Worm (Caenorhabditis elegans): ENCODE data around the gene F56A8.4.

The F56A8.4 gene

ce11 chrIII:13262987-13263386 is at the start of gene F56A8.4:
TSS of gene F56A8.4 (plus strand) at chrIII:13263287.
- TF ChIP-seq Y48G9A.11 (GFP tag; IDR thresholded peaks at IDR 0.05), result no peak
- TF ChIP-seq mdt-29 (GFP tag; IDR thresholded peaks at IDR 0.05), result no peak
- no peak for TF ChIP-seq ceh-44 (GFP tag; IDR thresholded peaks at IDR 0.05)
- TF ChIP-seq ces-1 (GFP tag; optimal IDR thresholded peaks at IDR 0.05), result no peak
- no peak for TF ChIP-seq lin-15B (tag; optimal IDR thresholded peaks at IDR 0.05)
- no peak for TF ChIP-seq lsy-2 (tag; optimal IDR thresholded peaks at IDR 0.05)
- TF ChIP-seq snpc-1.2 (GFP tag; IDR thresholded peaks at IDR 0.05), result no peak
- TF ChIP-seq lir-3 (tag; optimal IDR thresholded peaks at IDR 0.05), result no peak
- no peak for TF ChIP-seq gei-8 (GFP tag; optimal IDR thresholded peaks at IDR 0.05)
- TF ChIP-seq nhr-102 (tag; optimal IDR thresholded peaks at IDR 0.05), result no peak
- no peak for TF ChIP-seq arid-1 (GFP tag; conservative IDR thresholded peaks at IDR 0.05)

ce11 chrIII:13215682-13216081 is 47.4 kb upstream of the F56A8.4 start:
- TF ChIP-seq skn-1 (tag; optimal IDR thresholded peaks at IDR 0.05) (no peak), php-3 (GFP tag; IDR thresholded peaks at IDR 0.05) (no peak), daf-12 (tag; optimal IDR thresholded peaks at IDR 0.05) (no peak), sdz-12 (GFP tag; optimal IDR thresholded peaks at IDR 0.05) (no peak), lim-7 (GFP tag; IDR thresholded peaks at IDR 0.05) (no peak), snpc-4 (tag; optimal IDR thresholded peaks at IDR 0.05) (no peak), nhr-41 (GFP tag; IDR thresholded peaks at IDR 0.05) (no peak), nhr-25 (tag; optimal IDR thresholded peaks at IDR 0.05; ENCODE audit: borderline replicate concordance, insufficient read depth) (no peak), ztf-7 (tag; optimal IDR thresholded peaks at IDR 0.05) (no peak), spr-1 (tag; optimal IDR thresholded peaks at IDR 0.05) (no peak), mep-1 (tag; optimal IDR thresholded peaks at IDR 0.05) (no peak), nhr-76 (tag; optimal IDR thresholded peaks at IDR 0.05) (no peak), ceh-20 (GFP tag; IDR thresholded peaks at IDR 0.05) (no peak)

ce11 chrIII:13216488-13217016 is 46.5 kb upstream of the F56A8.4 start:
- TF ChIP-seq ZK337.2 (GFP tag; IDR thresholded peaks at IDR 0.05) (no peak), php-3 (GFP tag; IDR thresholded peaks at IDR 0.05) (no peak), Y105C5A.15 (GFP tag; IDR thresholded peaks at IDR 0.05) (no peak), cey-2 (tag; optimal IDR thresholded peaks at IDR 0.05; ENCODE audit: borderline replicate concordance, insufficient read depth) (no peak), D1046.2 (GFP tag; IDR thresholded peaks at IDR 0.05) (no peak), unc-130 (GFP tag; optimal IDR thresholded peaks at IDR 0.05) (no peak), gei-8 (GFP tag; optimal IDR thresholded peaks at IDR 0.05) (no peak), ceh-28 (tag; optimal IDR thresholded peaks at IDR 0.05) (no peak), hif-1 (tag; optimal IDR thresholded peaks at IDR 0.05) (no peak), lin-1 (GFP tag; IDR thresholded peaks at IDR 0.05) (no peak), zfp-2 (tag; optimal IDR thresholded peaks at IDR 0.05) (no peak)

- TF ChIP-seq tra-1 (GFP tag; IDR thresholded peaks at IDR 0.05), result no peak
- peak; percentile 40 for TF ChIP-seq aha-1 (tag)
- TF ChIP-seq ceh-32 (tag; optimal IDR thresholded peaks at IDR 0.05; ENCODE audit: poor library complexity), result no peak
- TF ChIP-seq F37D6.2 (tag; optimal IDR thresholded peaks at IDR 0.05), result no peak
- no peak for TF ChIP-seq sdz-12 (GFP tag; optimal IDR thresholded peaks at IDR 0.05)
- TF ChIP-seq R02D3.7 (tag; optimal IDR thresholded peaks at IDR 0.05), result no peak
- TF ChIP-seq rbr-2 (tag; optimal IDR thresholded peaks at IDR 0.05), result no peak
- no peak for TF ChIP-seq lsy-2 (tag; optimal IDR thresholded peaks at IDR 0.05)
Measured at ce11 chrIII:13222772-13223171, 40.3 kb upstream of the F56A8.4 start, which contains the start of gene Y43F4A.1. TSS of gene Y43F4A.1 (plus strand) at chrIII:13223072.
